Worm (Caenorhabditis elegans): ENCODE measurements around the gene nhr-205.

DNA sequence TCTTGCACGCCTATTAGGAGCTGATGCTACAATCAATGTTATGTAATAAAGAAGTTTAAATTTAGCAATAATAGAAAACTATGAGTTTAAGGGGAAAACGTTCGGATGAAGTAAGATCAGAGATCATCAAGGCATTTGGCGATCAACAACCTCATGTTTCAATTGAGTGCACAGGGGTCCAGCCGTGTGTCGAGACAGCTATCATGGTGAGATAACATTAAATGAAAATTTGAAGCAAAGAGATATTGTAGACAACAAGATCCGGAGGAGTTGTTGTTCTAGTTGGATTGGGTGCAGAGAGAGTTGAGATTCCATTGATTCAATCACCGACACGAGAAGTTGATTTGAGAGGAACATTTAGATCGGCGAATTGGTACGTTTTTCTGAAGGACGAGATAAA is 4.6 kb upstream of the nhr-205 start:
- TF ChIP-seq T22C8.4 (GFP tag; IDR thresholded peaks at IDR 0.05) = no peak
- TF ChIP-seq ref-1 (GFP tag; conservative IDR thresholded peaks at IDR 0.05) = no peak
- TF ChIP-seq tab-1 (GFP tag; IDR thresholded peaks at IDR 0.05) = no peak

All from whole organism, midembryonic.